Worm (Caenorhabditis elegans): ENCODE measurements around the gene C17H12.6.

C17H12.6 gene

ce11 chrIV:6777156-6777555 lies 45.1 kb downstream of the C17H12.6 start:
- TF ChIP-seq ref-1 (GFP tag; conservative IDR thresholded peaks at IDR 0.05) (no peak), tab-1 (GFP tag; IDR thresholded peaks at IDR 0.05) (no peak), cog-1 (tag; optimal IDR thresholded peaks at IDR 0.05) (no peak), klf-2 (GFP tag; conservative IDR thresholded peaks at IDR 0.05) (no peak), flt-1 (GFP tag; IDR thresholded peaks at IDR 0.05) (no peak), med-1 (GFP tag; optimal IDR thresholded peaks at IDR 0.05; ENCODE audit: insufficient read depth) (no peak), ztf-23 (GFP tag; IDR thresholded peaks at IDR 0.05) (no peak), T22C8.4 (GFP tag; IDR thresholded peaks at IDR 0.05) (no peak), ztf-29 (GFP tag; IDR thresholded peaks at IDR 0.05) (no peak)

ce11 chrIV:6771556-6771955 lies 50.8 kb downstream of the C17H12.6 start:
- no peak for TF ChIP-seq ztf-23 (GFP tag; IDR thresholded peaks at IDR 0.05)
- no peak for TF ChIP-seq T22C8.4 (GFP tag; IDR thresholded peaks at IDR 0.05)
- TF ChIP-seq tab-1 (GFP tag; IDR thresholded peaks at IDR 0.05), result no peak
- no peak for TF ChIP-seq klf-2 (GFP tag; conservative IDR thresholded peaks at IDR 0.05)
- TF ChIP-seq ztf-29 (GFP tag; IDR thresholded peaks at IDR 0.05), result no peak
- TF ChIP-seq flt-1 (GFP tag; IDR thresholded peaks at IDR 0.05), result no peak
